Worm (Caenorhabditis elegans) whole organism, late embryonic: Measurements from ENCODE around the gene F54C8.1.

Experiments used
- hlh-6 ChIP-seq: sonication (generic microtip); optimal IDR thresholded peaks from 2 replicates; lab custom pipeline; 2016; ENCODE audit warnings: missing genotype, missing genetic modification characterization, missing compliant biosample characterization
- pha-4 ChIP-seq: fragments of 150-350 bp; optimal IDR thresholded peaks from 2 replicates; lab custom pipeline; 2018; ENCODE audit warnings: missing biosample characterization, missing genetic modification reagents, missing genetic modification characterization
- unc-86 ChIP-seq: sonication (generic microtip); optimal IDR thresholded peaks from 2 replicates; lab custom pipeline; 2016; ENCODE audit warnings: missing genetic modification characterization, missing compliant biosample characterization
- ztf-16 ChIP-seq: sonication (generic microtip); optimal IDR thresholded peaks from 2 replicates; lab custom pipeline; 2017; ENCODE audit warnings: missing genetic modification characterization, missing compliant biosample characterization

- no peak for TF ChIP-seq ztf-16 (tag; lab: Kevin White, UChicago)
- TF ChIP-seq unc-86: no peak
- no peak for TF ChIP-seq pha-4 (tag; lab: Kevin White, UChicago)
- TF ChIP-seq hlh-6 (tag; lab: Kevin White, UChicago): no peak
Observed at ce11 chrIII:9488431-9488830, 48.9 kb downstream of the F54C8.1 start, which contains the start of gene nlp-36.
